Worm (Caenorhabditis elegans) whole organism, late embryonic: ENCODE data around the gene copz-1.
A peak's percentile ranks its signal among the peaks of the same experiment; 100 is the strongest.

Source experiments
- C08G9.2 ChIP-seq: sonication (generic microtip); optimal IDR thresholded peaks from 2 replicates; lab custom pipeline; 2016; ENCODE audit warnings: mild to moderate bottlenecking, missing genetic modification characterization, moderate library complexity, missing compliant biosample characterization
- F13H6.1 ChIP-seq: sonication (generic microtip); optimal IDR thresholded peaks from 2 replicates; lab custom pipeline; 2016; ENCODE audit warnings: missing genetic modification characterization, missing compliant biosample characterization
- K02D7.2 ChIP-seq: sonication (generic microtip); optimal IDR thresholded peaks from 2 replicates; lab custom pipeline; 2017; ENCODE audit warnings: mild to moderate bottlenecking, missing genetic modification characterization, missing compliant biosample characterization
- T23F11.4 ChIP-seq: fragments of 200-800 bp; sonication (Bioruptor generic); optimal IDR thresholded peaks from 2 replicates; lab custom pipeline; 2018; ENCODE audit warnings: mild to moderate bottlenecking, missing genetic modification characterization, missing compliant biosample characterization
- Y22D7AL.16 ChIP-seq: sonication (generic microtip); optimal IDR thresholded peaks from 2 replicates; lab custom pipeline; 2016; ENCODE audit warnings: missing genetic modification characterization, missing compliant biosample characterization
- ahr-1 ChIP-seq: sonication (generic microtip); optimal IDR thresholded peaks from 2 replicates; lab custom pipeline; 2016; ENCODE audit warnings: missing genetic modification characterization, missing compliant biosample characterization
- ama-1 ChIP-seq: fragments of 150-350 bp; optimal IDR thresholded peaks from 2 replicates; lab custom pipeline; 2014
- ceh-14 ChIP-seq: sonication (generic microtip); optimal IDR thresholded peaks from 2 replicates; lab custom pipeline; 2016; ENCODE audit warnings: missing genotype, missing genetic modification characterization, missing compliant biosample characterization
- ceh-18 ChIP-seq: sonication (generic microtip); optimal IDR thresholded peaks from 2 replicates; lab custom pipeline; 2016; ENCODE audit warnings: missing genetic modification characterization, missing compliant biosample characterization
- ceh-2 ChIP-seq: sonication (generic microtip); optimal IDR thresholded peaks from 2 replicates; lab custom pipeline; 2016; ENCODE audit warnings: missing genotype, missing genetic modification characterization, missing compliant biosample characterization
- ceh-22 ChIP-seq: sonication (generic microtip); optimal IDR thresholded peaks from 2 replicates; lab custom pipeline; 2017; ENCODE audit warnings: missing biosample characterization, missing genetic modification characterization
- ceh-24 ChIP-seq: sonication (generic microtip); optimal IDR thresholded peaks from 2 replicates; lab custom pipeline; 2016; ENCODE audit warnings: mild to moderate bottlenecking, missing genetic modification characterization, missing compliant biosample characterization
- ceh-30 ChIP-seq: fragments of 150-350 bp; optimal IDR thresholded peaks from 2 replicates; lab custom pipeline; 2014; ENCODE audit warnings: missing biosample characterization, missing genetic modification characterization
- ceh-31 ChIP-seq: sonication (generic microtip); optimal IDR thresholded peaks from 2 replicates; lab custom pipeline; 2016; ENCODE audit warnings: missing genetic modification characterization, missing compliant biosample characterization
- ceh-34 ChIP-seq: sonication (generic microtip); optimal IDR thresholded peaks from 2 replicates; lab custom pipeline; 2016; ENCODE audit warnings: mild to moderate bottlenecking, missing genetic modification characterization, missing compliant biosample characterization
- ceh-48 ChIP-seq: sonication (generic microtip); optimal IDR thresholded peaks from 2 replicates; lab custom pipeline; 2016; ENCODE audit warnings: missing genetic modification characterization, inconsistent platforms, missing compliant biosample characterization
- ceh-6 ChIP-seq: fragments of 200-800 bp; sonication (Bioruptor generic); optimal IDR thresholded peaks from 2 replicates; lab custom pipeline; 2018; ENCODE audit warnings: mild to moderate bottlenecking, missing genetic modification characterization, missing compliant biosample characterization
- ceh-9 ChIP-seq: sonication (generic microtip); optimal IDR thresholded peaks from 2 replicates; lab custom pipeline; 2016; ENCODE audit warnings: mild to moderate bottlenecking, missing genetic modification characterization, inconsistent platforms, missing compliant biosample characterization
- dmd-4 ChIP-seq: sonication (generic microtip); optimal IDR thresholded peaks from 2 replicates; lab custom pipeline; 2016; ENCODE audit warnings: borderline replicate concordance, missing genetic modification characterization, missing compliant biosample characterization
- dve-1 ChIP-seq: sonication (generic microtip); optimal IDR thresholded peaks from 2 replicates; lab custom pipeline; 2017; ENCODE audit warnings: antibody characterized with exemption, mild to moderate bottlenecking, missing genetic modification characterization, missing compliant biosample characterization
- elt-2 ChIP-seq: sonication (generic microtip); optimal IDR thresholded peaks from 2 replicates; lab custom pipeline; 2016; ENCODE audit warnings: missing genetic modification reagents, missing genetic modification characterization, missing compliant biosample characterization
- elt-4 ChIP-seq: sonication (generic microtip); optimal IDR thresholded peaks from 2 replicates; lab custom pipeline; 2016; ENCODE audit warnings: missing genetic modification characterization, missing compliant biosample characterization
- ets-4 ChIP-seq: sonication (generic microtip); optimal IDR thresholded peaks from 2 replicates; lab custom pipeline; 2016; ENCODE audit warnings: missing genetic modification characterization, missing compliant biosample characterization
- eyg-1 ChIP-seq: sonication (generic microtip); optimal IDR thresholded peaks from 2 replicates; lab custom pipeline; 2016; ENCODE audit warnings: missing genotype, missing genetic modification characterization, missing compliant biosample characterization
- fkh-10 ChIP-seq: fragments of 150-350 bp; optimal IDR thresholded peaks from 2 replicates; lab custom pipeline; 2014; ENCODE audit warnings: missing biosample characterization, missing genetic modification reagents, missing genetic modification characterization
- fkh-6 ChIP-seq: sonication (generic microtip); optimal IDR thresholded peaks from 2 replicates; lab custom pipeline; 2016; ENCODE audit warnings: missing genetic modification characterization, missing compliant biosample characterization
- gmeb-2 ChIP-seq: sonication (generic microtip); optimal IDR thresholded peaks from 2 replicates; lab custom pipeline; 2016; ENCODE audit warnings: missing genetic modification characterization, inconsistent platforms, missing compliant biosample characterization
- hlh-13 ChIP-seq: fragments of 200-800 bp; sonication (Bioruptor generic); optimal IDR thresholded peaks from 2 replicates; lab custom pipeline; 2018; ENCODE audit warnings: mild to moderate bottlenecking, missing genetic modification characterization, missing compliant biosample characterization
- hlh-30 ChIP-seq: sonication (generic microtip); optimal IDR thresholded peaks from 2 replicates; lab custom pipeline; 2017; ENCODE audit warnings: antibody characterized with exemption, missing genetic modification characterization, missing compliant biosample characterization; ENCODE audit not compliant: insufficient read depth
- hlh-6 ChIP-seq: sonication (generic microtip); optimal IDR thresholded peaks from 2 replicates; lab custom pipeline; 2016; ENCODE audit warnings: missing genotype, missing genetic modification characterization, missing compliant biosample characterization
- hlh-8 ChIP-seq: sonication (generic microtip); optimal IDR thresholded peaks from 2 replicates; lab custom pipeline; 2016; ENCODE audit warnings: missing genotype, missing genetic modification characterization, missing compliant biosample characterization
- lim-6 ChIP-seq: sonication (generic microtip); optimal IDR thresholded peaks from 2 replicates; lab custom pipeline; 2016; ENCODE audit warnings: missing genetic modification characterization, missing compliant biosample characterization
- lin-11 ChIP-seq: fragments of 200-800 bp; sonication (Bioruptor generic); optimal IDR thresholded peaks from 2 replicates; lab custom pipeline; 2018; ENCODE audit warnings: mild to moderate bottlenecking, missing genetic modification characterization, missing compliant biosample characterization
- nfya-1 ChIP-seq: sonication (generic microtip); optimal IDR thresholded peaks from 2 replicates; lab custom pipeline; 2017; ENCODE audit warnings: missing genetic modification characterization, mild to moderate bottlenecking, missing compliant biosample characterization, antibody characterized with exemption, moderate library complexity
- nhr-11 ChIP-seq: fragments of 150-350 bp; optimal IDR thresholded peaks from 2 replicates; lab custom pipeline; 2014; ENCODE audit warnings: missing biosample characterization, missing genetic modification characterization
- odd-2 ChIP-seq: sonication (generic microtip); optimal IDR thresholded peaks from 2 replicates; lab custom pipeline; 2017; ENCODE audit warnings: antibody characterized with exemption, mild to moderate bottlenecking, missing genetic modification characterization, missing compliant biosample characterization
- pag-3 ChIP-seq: sonication (generic microtip); optimal IDR thresholded peaks from 2 replicates; lab custom pipeline; 2016; ENCODE audit warnings: missing compliant biosample characterization, missing genetic modification characterization, borderline replicate concordance
- pat-9 ChIP-seq: fragments of 200-800 bp; sonication (Bioruptor generic); optimal IDR thresholded peaks from 2 replicates; lab custom pipeline; 2018; ENCODE audit warnings: mild to moderate bottlenecking, missing genetic modification characterization, moderate library complexity, missing compliant biosample characterization
- pax-1 ChIP-seq: fragments of 150-350 bp; optimal IDR thresholded peaks from 2 replicates; lab custom pipeline; 2014; ENCODE audit warnings: missing biosample characterization, missing genetic modification characterization
- pha-2 ChIP-seq: sonication (generic microtip); optimal IDR thresholded peaks from 2 replicates; lab custom pipeline; 2017; ENCODE audit warnings: mild to moderate bottlenecking, missing genetic modification characterization, missing compliant biosample characterization
- pha-4 ChIP-seq: fragments of 150-350 bp; optimal IDR thresholded peaks from 2 replicates; lab custom pipeline; 2018; ENCODE audit warnings: missing biosample characterization, missing genetic modification reagents, missing genetic modification characterization
- pqm-1 ChIP-seq: sonication (generic microtip); optimal IDR thresholded peaks from 2 replicates; lab custom pipeline; 2016; ENCODE audit warnings: missing genetic modification characterization, missing compliant biosample characterization
- pros-1 ChIP-seq: fragments of 150-350 bp; optimal IDR thresholded peaks from 2 replicates; lab custom pipeline; 2014; ENCODE audit warnings: missing biosample characterization, missing genetic modification reagents, missing genetic modification characterization
- ref-2 ChIP-seq: sonication (generic microtip); optimal IDR thresholded peaks from 2 replicates; lab custom pipeline; 2016; ENCODE audit warnings: missing genetic modification characterization, missing compliant biosample characterization
- rnt-1 ChIP-seq: sonication (generic microtip); optimal IDR thresholded peaks from 2 replicates; lab custom pipeline; 2016; ENCODE audit warnings: missing genetic modification characterization, missing compliant biosample characterization
- sdc-2 ChIP-seq: sonication (generic microtip); optimal IDR thresholded peaks from 2 replicates; lab custom pipeline; 2016; ENCODE audit warnings: missing genotype, missing genetic modification characterization, missing compliant biosample characterization
- tbx-2 ChIP-seq: sonication (generic microtip); optimal IDR thresholded peaks from 2 replicates; lab custom pipeline; 2016; ENCODE audit warnings: missing genetic modification characterization, missing compliant biosample characterization
- unc-3 ChIP-seq, 2 experiments: fragments of 200-800 bp in 1 of 2; sonication (Bioruptor generic) in 1 of 2; sonication (generic microtip) in 1 of 2; conservative IDR thresholded peaks in 1 of 2; optimal IDR thresholded peaks in 1 of 2; 2 replicates each; pipeline versions ENCODE4 v1.3.6 to Lab custom; 2016 to 2022; ENCODE audit warnings: missing compliant biosample characterization in 2 of 2, missing genetic modification characterization in 2 of 2, missing genetic modification reagents in 1 of 2
- unc-42 ChIP-seq: sonication (generic microtip); optimal IDR thresholded peaks from 2 replicates; lab custom pipeline; 2016; ENCODE audit warnings: missing genotype, missing genetic modification characterization, missing compliant biosample characterization
- unc-55 ChIP-seq: sonication (generic microtip); optimal IDR thresholded peaks from 2 replicates; lab custom pipeline; 2017; ENCODE audit warnings: missing biosample characterization, missing genetic modification reagents, missing genetic modification characterization
- unc-86 ChIP-seq: sonication (generic microtip); optimal IDR thresholded peaks from 2 replicates; lab custom pipeline; 2016; ENCODE audit warnings: missing genetic modification characterization, missing compliant biosample characterization
- zip-5 ChIP-seq: sonication (generic microtip); optimal IDR thresholded peaks from 2 replicates; lab custom pipeline; 2016; ENCODE audit warnings: missing genetic modification characterization, missing compliant biosample characterization
- ztf-16 ChIP-seq: sonication (generic microtip); optimal IDR thresholded peaks from 2 replicates; lab custom pipeline; 2017; ENCODE audit warnings: missing genetic modification characterization, missing compliant biosample characterization

The copz-1 gene

ce11 chrII:10868670-10869246, 3.9 kb upstream of the copz-1 start, which contains the start of the genes gmps-1 and cap-2:
gmps-1 (minus strand) TSS chrII:10868720.
cap-2 (plus strand) TSS chrII:10869196.
- TF ChIP-seq ref-2 (tag; lab: Kevin White, UChicago) = no peak
- peak; percentile 2 for TF ChIP-seq ceh-2 (tag; lab: Kevin White, UChicago)
- peak; percentile 40 for TF ChIP-seq ceh-14
- no peak for TF ChIP-seq ceh-9 (tag; lab: Kevin White, UChicago)
- no peak for TF ChIP-seq fkh-10 (GFP tag; lab: Kevin White, UChicago)
- TF ChIP-seq eyg-1 (tag; lab: Kevin White, UChicago) = peak; percentile 5
- TF ChIP-seq ceh-6 = no peak
- peak; percentile 47 for TF ChIP-seq C08G9.2 (tag; lab: Kevin White, UChicago)
- peak; percentile 78 for TF ChIP-seq ceh-31 (tag; lab: Kevin White, UChicago)
- TF ChIP-seq ets-4 = peak; percentile 22
- TF ChIP-seq lim-6 (tag; lab: Kevin White, UChicago) = no peak
- TF ChIP-seq Y22D7AL.16 (tag; lab: Kevin White, UChicago) = no peak
- peak; percentile 56 for TF ChIP-seq pax-1
- peak; percentile 29 for TF ChIP-seq rnt-1 (tag; lab: Kevin White, UChicago)
- TF ChIP-seq ztf-16 (tag; lab: Kevin White, UChicago) = peak; percentile 11
- peak; percentile 71 for TF ChIP-seq ceh-34 (tag; lab: Kevin White, UChicago)
- TF ChIP-seq K02D7.2 (tag; lab: Kevin White, UChicago) = no peak
- TF ChIP-seq hlh-6 (tag; lab: Kevin White, UChicago) = no peak
- no peak for TF ChIP-seq pqm-1 (tag; lab: Kevin White, UChicago)
- TF ChIP-seq ama-1 = no peak
- TF ChIP-seq ceh-18 (tag; lab: Kevin White, UChicago) = peak; percentile 76
- peak; percentile 80 for TF ChIP-seq tbx-2 (tag; lab: Kevin White, UChicago)
- TF ChIP-seq lin-11 = peak; percentile 6
- TF ChIP-seq unc-3 (GFP tag; conservative IDR thresholded peaks at IDR 0.05; lab: Robert Waterston, UW) = peak; percentile 53; the same call in 1 of the 2 replicates
- TF ChIP-seq unc-3 (tag; optimal IDR thresholded peaks at IDR 0.05; lab: Kevin White, UChicago) = no peak
- TF ChIP-seq pha-4 (tag; lab: Kevin White, UChicago) = no peak
- TF ChIP-seq fkh-6 = no peak
- TF ChIP-seq pag-3 = no peak
- peak; percentile 95 for TF ChIP-seq nfya-1 (tag; lab: Kevin White, UChicago)
- no peak for TF ChIP-seq hlh-30 (tag; lab: Kevin White, UChicago)
- no peak for TF ChIP-seq pros-1 (tag; lab: Kevin White, UChicago)
- TF ChIP-seq elt-4 (tag; lab: Kevin White, UChicago) = no peak
- TF ChIP-seq odd-2 (tag; lab: Kevin White, UChicago) = no peak
- TF ChIP-seq pat-9 (tag; lab: Kevin White, UChicago) = peak; percentile 9
- no peak for TF ChIP-seq hlh-13 (GFP tag; lab: Kevin White, UChicago)
- TF ChIP-seq sdc-2 = no peak
- peak; percentile 19 for TF ChIP-seq hlh-8
- peak; percentile 63 for TF ChIP-seq elt-2 (tag; lab: Kevin White, UChicago)
- TF ChIP-seq gmeb-2 = no peak
- TF ChIP-seq dve-1 (tag; lab: Kevin White, UChicago) = peak; percentile 36
- peak; percentile 98 for TF ChIP-seq ceh-48 (tag; lab: Kevin White, UChicago)
- TF ChIP-seq T23F11.4 = no peak
- peak; percentile 10 for TF ChIP-seq pha-2 (tag; lab: Kevin White, UChicago)
- no peak for TF ChIP-seq ceh-30
- TF ChIP-seq ceh-22 = no peak
- TF ChIP-seq unc-42 (tag; lab: Kevin White, UChicago) = peak; percentile 69
- no peak for TF ChIP-seq ahr-1 (tag; lab: Kevin White, UChicago)
- no peak for TF ChIP-seq dmd-4 (tag; lab: Kevin White, UChicago)
- no peak for TF ChIP-seq zip-5 (tag; lab: Kevin White, UChicago)
- TF ChIP-seq unc-55 (GFP tag; lab: Kevin White, UChicago) = peak; percentile 1
- TF ChIP-seq unc-86 (tag; lab: Kevin White, UChicago) = peak; percentile 30
- no peak for TF ChIP-seq ceh-24 (tag; lab: Kevin White, UChicago)
- TF ChIP-seq nhr-11 (tag; lab: Kevin White, UChicago) = no peak
- no peak for TF ChIP-seq F13H6.1 (tag; lab: Kevin White, UChicago)
